Worm (Caenorhabditis elegans) whole organism, L3 larva: ENCODE measurements around the gene srj-6.

Source experiments
- ama-1 ChIP-seq: fragments of 150-350 bp; optimal IDR thresholded peaks from 2 replicates; lab custom pipeline; 2018
- elt-2 ChIP-seq: sonication (generic microtip); optimal IDR thresholded peaks from 2 replicates; lab custom pipeline; 2016; ENCODE audit warnings: missing genetic modification reagents, mild to moderate bottlenecking, missing genetic modification characterization, missing compliant biosample characterization
- nfya-1 ChIP-seq: sonication (generic microtip); optimal IDR thresholded peaks from 2 replicates; lab custom pipeline; 2017; ENCODE audit warnings: missing genetic modification characterization, mild to moderate bottlenecking, missing compliant biosample characterization, antibody characterized with exemption, moderate library complexity; ENCODE audit not compliant: insufficient read depth
- nhr-76 ChIP-seq: fragments of 150-350 bp; sonication (generic microtip); optimal IDR thresholded peaks from 5 replicates; lab custom pipeline; 2014; ENCODE audit warnings: missing biosample characterization, missing genetic modification characterization
- nhr-77 ChIP-seq: fragments of 150-350 bp; optimal IDR thresholded peaks from 2 replicates; lab custom pipeline; 2014; ENCODE audit warnings: missing biosample characterization, missing genetic modification characterization
- pqm-1 ChIP-seq: fragments of 150-350 bp; optimal IDR thresholded peaks from 2 replicates; lab custom pipeline; 2017; ENCODE audit warnings: missing biosample characterization, missing genetic modification characterization, inconsistent platforms
- zag-1 ChIP-seq: fragments of 150-350 bp; optimal IDR thresholded peaks from 2 replicates; lab custom pipeline; 2014; ENCODE audit warnings: missing biosample characterization, missing genetic modification characterization

ce11 chrV:689538-689937 is 35.2 kb upstream of the srj-6 start:
- no peak for TF ChIP-seq pqm-1
- no peak for TF ChIP-seq nfya-1 (tag; lab: Kevin White, UChicago)
- no peak for TF ChIP-seq nhr-76
- TF ChIP-seq ama-1 (lab: Kevin White, UChicago): no peak
- no peak for TF ChIP-seq elt-2 (tag; lab: Kevin White, UChicago)
- no peak for TF ChIP-seq nhr-77 (tag; lab: Kevin White, UChicago)
- TF ChIP-seq zag-1: no peak
